Fruit fly (Drosophila melanogaster) whole organism, larva: ENCODE measurements around the gene CG43124.

Source experiments
- noc ChIP-seq: fragments of 200-800 bp; sonication (Bioruptor generic); optimal IDR thresholded peaks from 3 replicates; lab custom pipeline; 2019; ENCODE audit warnings: missing biosample characterization, mild to moderate bottlenecking, missing genetic modification characterization, moderate library complexity

The CG43124 gene

dm6 chr3R:28264673-28265072 lies at the start of gene CG43124:
CG43124 (minus strand) TSS chr3R:28264773.
- TF ChIP-seq noc (tag; lab: Kevin White, UChicago) = no peak

DNA sequence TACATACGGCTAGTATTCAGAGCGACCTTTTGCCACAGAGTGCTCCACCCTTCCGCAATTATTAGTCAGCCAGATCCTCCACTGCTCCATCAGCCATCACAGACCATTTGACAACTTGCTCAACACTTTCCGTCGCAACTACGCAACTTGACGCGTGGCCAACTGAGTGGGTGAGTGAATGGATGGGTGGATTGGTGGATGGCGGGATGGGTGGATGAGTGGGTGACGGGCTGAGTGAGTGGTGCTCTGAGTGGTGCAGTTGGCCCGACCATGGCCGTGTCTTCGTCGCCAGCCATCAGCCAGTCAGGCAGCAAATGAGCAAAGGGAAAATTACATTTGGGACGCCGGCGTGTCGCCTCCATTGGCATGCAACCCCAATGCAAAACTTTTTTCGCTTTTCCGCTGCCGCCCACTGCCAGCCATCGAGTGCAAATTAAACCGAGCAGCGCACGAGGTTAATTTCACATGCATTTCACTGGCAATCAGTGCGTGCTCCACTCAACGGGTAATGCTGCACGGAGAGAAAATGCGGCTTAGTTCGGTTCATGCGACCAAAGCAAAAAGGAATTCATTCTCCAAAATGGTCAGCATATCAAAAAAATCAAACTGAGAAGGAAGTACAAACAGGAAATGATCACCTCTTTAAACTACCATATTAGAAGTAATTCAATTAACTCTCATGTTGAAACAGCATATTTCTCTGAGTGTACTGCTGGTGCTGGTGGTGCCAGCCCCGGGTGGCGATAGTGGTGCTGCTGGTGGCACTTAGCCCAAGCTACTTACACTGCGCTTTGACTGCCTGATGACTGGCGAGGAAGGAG lies 43.6 kb upstream of the CG43124 start:
- no peak for TF ChIP-seq noc (tag; lab: Kevin White, UChicago)

DNA sequence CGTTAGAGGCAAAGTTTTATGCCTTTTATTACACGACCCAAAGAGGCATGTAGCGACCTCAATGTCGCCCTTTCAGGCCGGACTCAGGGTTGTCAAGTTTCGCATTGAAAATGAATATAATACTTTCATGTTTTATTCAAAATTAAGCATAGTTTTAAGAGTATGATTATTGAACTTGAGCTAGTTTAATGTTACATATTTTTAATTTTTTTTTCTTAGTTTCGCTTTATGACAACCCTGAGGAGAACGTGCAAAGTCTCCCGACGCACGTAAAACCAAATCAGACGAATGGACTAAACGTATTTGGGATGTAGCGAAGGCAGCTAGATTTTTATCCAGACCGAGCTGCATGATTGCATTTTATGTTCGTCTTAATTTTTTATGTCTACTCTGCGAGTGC lies 41.4 kb upstream of the CG43124 start:
- TF ChIP-seq noc (tag; lab: Kevin White, UChicago) = no peak

dm6 chr3R:28304505-28304904 lies 39.9 kb upstream of the CG43124 start, which contains the start of gene CG12516:
CG12516 (minus strand) TSS chr3R:28304605.
- no peak for TF ChIP-seq noc (tag; lab: Kevin White, UChicago)

DNA sequence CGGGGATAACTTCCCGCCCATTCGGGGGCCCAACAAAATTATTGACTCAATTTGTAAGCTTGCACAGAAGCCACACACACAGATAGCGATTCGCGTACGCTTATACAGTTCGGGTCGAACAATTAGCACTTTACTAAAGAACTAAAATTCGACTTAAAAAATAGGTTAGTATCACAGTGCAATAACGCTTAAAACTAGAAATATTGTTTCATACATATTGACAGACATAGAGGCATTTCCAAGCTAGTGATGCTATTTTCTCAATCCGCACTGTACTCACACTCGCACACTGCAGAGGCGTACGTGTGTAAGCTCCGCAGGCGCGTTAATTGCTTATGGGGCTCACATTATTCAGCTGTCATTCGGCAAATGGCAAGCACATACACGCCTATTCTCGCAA lies 32.9 kb upstream of the CG43124 start:
- no peak for TF ChIP-seq noc (tag; lab: Kevin White, UChicago)

DNA sequence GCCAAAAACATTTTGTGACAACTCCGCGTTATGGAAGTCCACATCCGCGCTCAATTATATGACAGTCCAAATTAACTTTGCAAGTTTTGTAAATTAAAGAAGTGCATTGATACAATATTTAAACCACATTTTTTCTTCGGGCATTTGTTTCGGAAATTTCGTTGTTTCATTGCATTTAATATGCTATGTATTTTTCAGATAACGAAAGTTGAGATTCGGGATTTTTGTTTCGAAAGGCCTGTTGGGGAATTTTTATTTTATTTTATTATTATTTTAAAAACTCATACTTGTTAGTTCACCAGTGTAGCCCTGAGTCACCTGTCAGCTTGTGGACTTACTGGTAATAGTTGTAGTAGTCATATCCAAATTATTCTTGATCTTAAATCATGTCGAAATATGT lies 29.2 kb upstream of the CG43124 start, which contains the start of gene UQCR-14L:
TSS of gene UQCR-14L (plus strand) at position 301 of the 400 bp plus-strand sequence.
- TF ChIP-seq noc (tag; lab: Kevin White, UChicago) = no peak

DNA sequence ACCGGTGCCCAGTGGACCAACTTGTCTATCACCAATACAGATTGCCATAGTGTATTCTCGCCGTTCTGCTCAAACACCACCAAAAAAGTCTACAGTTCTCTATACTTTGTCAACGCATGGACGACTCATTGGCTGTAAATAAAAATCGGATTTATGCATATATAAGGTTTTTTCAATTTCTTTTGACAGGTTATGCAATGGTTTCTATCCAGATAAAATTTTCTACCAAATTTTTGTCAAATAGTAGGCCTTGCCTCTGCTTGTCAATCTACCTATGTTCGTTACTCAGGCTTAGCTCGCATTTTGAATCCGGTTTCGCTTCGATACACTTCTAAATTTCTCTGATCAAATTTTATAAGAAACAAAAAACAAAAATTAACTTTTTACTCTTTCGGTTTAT lies 27.9 kb upstream of the CG43124 start, which contains the start of gene Mst98Cb:
TSS of gene Mst98Cb (plus strand) at position 301 of the 400 bp plus-strand sequence.
- no peak for TF ChIP-seq noc (tag; lab: Kevin White, UChicago)

- no peak for TF ChIP-seq noc (tag; lab: Kevin White, UChicago)
Observed at dm6 chr3R:28291038-28291437, 26.5 kb upstream of the CG43124 start, which contains the start of gene Mst98Ca. Mst98Ca (plus strand) TSS chr3R:28291338.

- TF ChIP-seq noc (tag; lab: Kevin White, UChicago) = no peak
Observed at dm6 chr3R:28283419-28283818, 18.8 kb upstream of the CG43124 start, which contains the start of gene CG34437. CG34437 (plus strand) TSS chr3R:28283719.

- no peak for TF ChIP-seq noc (tag; lab: Kevin White, UChicago)
Observed at dm6 chr3R:28282280-28282679, 17.7 kb upstream of the CG43124 start, which contains the start of gene CG34436. CG34436 (plus strand) TSS chr3R:28282580.

DNA sequence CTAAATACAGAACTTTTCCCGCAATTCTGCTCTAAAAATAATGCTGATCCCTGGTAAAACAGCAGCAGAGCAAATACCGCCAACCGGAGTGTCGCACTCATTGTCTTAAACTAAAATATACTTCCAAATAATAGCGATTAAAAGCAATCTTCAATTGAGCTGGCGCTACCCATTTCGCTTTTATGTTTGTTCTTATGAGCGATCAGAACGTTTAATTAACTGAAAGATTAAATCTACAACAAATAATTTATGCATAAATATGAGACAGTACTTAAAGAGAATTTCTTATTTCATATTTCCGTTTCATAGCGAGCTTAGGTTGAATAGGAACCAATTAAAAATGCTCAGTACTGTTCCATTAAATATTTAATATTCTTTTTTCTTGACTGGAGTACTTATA lies 1.1 kb downstream of the CG43124 start, which contains the start of gene CG43125:
TSS of gene CG43125 (minus strand) at position 101 of the 400 bp plus-strand sequence.
- TF ChIP-seq noc (tag; lab: Kevin White, UChicago) = no peak

DNA sequence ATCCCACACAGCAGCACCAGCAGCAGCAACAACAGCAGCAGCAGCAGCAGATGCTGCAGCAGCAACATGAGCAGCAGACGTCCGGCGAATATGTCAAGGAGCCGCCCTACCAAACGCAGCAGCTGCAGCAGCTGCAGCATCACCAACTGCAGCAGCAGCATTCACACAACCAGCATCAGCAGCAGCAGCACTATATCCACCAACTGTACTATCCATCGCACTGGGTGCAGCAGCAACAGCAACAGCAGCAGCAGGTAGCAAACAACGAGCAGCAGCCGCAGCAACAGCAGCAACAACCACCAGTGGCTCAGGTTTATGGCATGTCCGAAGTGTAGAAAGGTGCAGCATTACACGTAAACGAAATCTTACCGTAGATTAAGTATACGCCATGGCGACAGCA lies 26.8 kb downstream of the CG43124 start:
- TF ChIP-seq noc (tag; lab: Kevin White, UChicago) = no peak

DNA sequence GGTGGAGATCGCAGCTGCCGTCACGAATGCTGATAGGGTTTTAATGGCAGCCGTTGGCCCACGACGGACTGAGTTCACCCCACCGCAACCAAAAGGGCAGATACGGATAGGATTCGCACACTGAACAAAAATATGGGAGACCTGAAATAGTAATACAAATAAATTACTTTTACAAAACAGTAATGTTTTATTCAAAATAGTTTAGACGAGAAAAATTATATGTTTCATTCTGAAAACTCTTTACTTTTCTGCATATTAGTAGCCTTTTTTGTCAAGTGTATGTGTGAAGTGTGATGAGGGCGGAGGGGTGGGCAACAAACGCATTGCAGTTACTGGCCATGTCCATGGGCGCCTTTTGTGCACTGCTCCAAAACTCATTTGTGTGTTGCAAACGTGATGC lies 28.4 kb downstream of the CG43124 start:
- TF ChIP-seq noc (tag; lab: Kevin White, UChicago) = no peak
